Fruit fly (Drosophila melanogaster): ENCODE data around the gene Qtzl.

DNA sequence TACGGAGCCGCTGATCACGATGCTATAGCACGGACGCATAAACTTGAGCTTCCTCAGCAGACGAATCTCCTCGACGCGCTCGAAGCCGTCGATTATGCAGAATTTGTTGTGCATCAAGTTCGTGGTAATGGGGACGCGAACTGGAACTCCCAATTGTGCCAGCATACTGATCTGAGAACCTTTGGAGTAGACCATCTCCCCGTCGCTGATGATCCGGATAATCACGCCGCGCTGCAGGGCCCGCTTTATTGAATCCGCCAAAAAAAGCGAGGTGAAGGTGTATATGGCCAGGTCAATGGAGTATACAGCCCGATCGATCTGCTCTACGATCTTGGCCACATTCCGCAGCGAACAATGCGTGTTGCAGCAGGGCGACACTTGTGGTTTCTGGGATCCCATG is 6.3 kb upstream of the Qtzl start:
- TF ChIP-seq CG14441 (GFP tag; IDR thresholded peaks at IDR 0.05), result no peak
- no peak for TF ChIP-seq h (optimal IDR thresholded peaks at IDR 0.05)
- TF ChIP-seq CG33557 (GFP tag; optimal IDR thresholded peaks at IDR 0.05), result no peak

All from whole organism, embryonic.